Worm (Caenorhabditis elegans) whole organism, midembryonic: Measurements from ENCODE around the gene nspb-7.

Experiments
- T22C8.4 ChIP-seq: fragments of 200-800 bp; sonication (Bioruptor generic); IDR thresholded peaks from 2 replicates; pipeline ENCODE4 v1.3.6; 2022; ENCODE audit warnings: missing genetic modification characterization, missing compliant biosample characterization
- cog-1 ChIP-seq: sonication (generic microtip); optimal IDR thresholded peaks from 2 replicates; lab custom pipeline; 2016; ENCODE audit warnings: missing genetic modification characterization, missing compliant biosample characterization
- klf-2 ChIP-seq: fragments of 200-800 bp; sonication (Bioruptor generic); conservative IDR thresholded peaks from 2 replicates; pipeline ENCODE4 v1.3.6; 2022; ENCODE audit warnings: missing genetic modification reagents, missing genetic modification characterization, missing compliant biosample characterization
- med-1 ChIP-seq: sonication (generic microtip); optimal IDR thresholded peaks from 2 replicates; lab custom pipeline; 2017; ENCODE audit warnings: missing genetic modification characterization, mild to moderate bottlenecking, missing compliant biosample characterization, antibody characterized with exemption, missing genetic modification reagents; ENCODE audit not compliant: insufficient read depth
- ref-1 ChIP-seq: fragments of 200-800 bp; sonication (Bioruptor generic); conservative IDR thresholded peaks from 2 replicates; pipeline ENCODE4 v1.3.6; 2022; ENCODE audit warnings: missing genetic modification reagents, missing genetic modification characterization, missing compliant biosample characterization
- ztf-23 ChIP-seq: fragments of 200-800 bp; sonication (Bioruptor generic); IDR thresholded peaks from 2 replicates; pipeline ENCODE4 v1.3.6; 2022; ENCODE audit warnings: missing genetic modification reagents, missing genetic modification characterization, missing compliant biosample characterization

DNA sequence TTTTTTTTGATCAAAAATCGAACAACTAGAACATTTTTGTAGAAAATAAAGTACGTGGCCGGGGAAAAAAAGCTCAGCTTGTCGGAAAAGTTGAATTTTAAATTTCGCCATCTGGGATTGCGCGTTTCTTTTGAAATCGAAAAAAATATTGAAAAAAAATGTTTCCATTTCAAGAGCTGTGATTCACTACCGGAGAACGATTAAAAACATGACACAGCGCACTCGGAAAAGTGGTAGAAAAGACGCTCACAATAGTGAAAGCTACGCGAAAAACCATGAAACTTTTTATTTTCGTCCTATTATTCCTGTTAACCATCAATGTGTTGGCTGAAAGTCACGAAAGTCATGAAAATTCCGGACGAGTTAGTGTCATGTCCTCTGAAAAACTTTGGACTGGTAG is 40.4 kb upstream of the nspb-7 start, which contains the start of the genes clec-147 and C04H5.7:
- TF ChIP-seq ztf-23 (GFP tag; lab: Robert Waterston, UW) (no peak), T22C8.4 (GFP tag; lab: Robert Waterston, UW) (no peak), cog-1 (tag; lab: Kevin White, UChicago) (no peak), med-1 (GFP tag; lab: Kevin White, UChicago) (no peak), klf-2 (GFP tag; lab: Robert Waterston, UW) (no peak), ref-1 (GFP tag; lab: Robert Waterston, UW) (no peak)
